Fruit fly (Drosophila melanogaster) whole organism, embryonic: ENCODE results near the gene CG7568.

Source experiments
- Atf6 ChIP-seq: fragments of 200-800 bp; sonication (Bioruptor generic); IDR thresholded peaks from 2 replicates; pipeline ENCODE4 v1.3.6; 2022; ENCODE audit warnings: missing biosample characterization, missing genetic modification characterization
- Bdp1 ChIP-seq: fragments of 200-800 bp; sonication (Bioruptor generic); optimal IDR thresholded peaks from 3 replicates; lab custom pipeline; 2016; ENCODE audit warnings: missing biosample characterization, missing genetic modification characterization
- Bgb ChIP-seq: fragments of 200-800 bp; sonication (Bioruptor generic); IDR thresholded peaks from 2 replicates; pipeline ENCODE4 v1.3.6; 2022; ENCODE audit warnings: missing biosample characterization, missing genetic modification characterization; ENCODE audit not compliant: partially characterized antibody
- CG10979 ChIP-seq: fragments of 200-800 bp; sonication (Bioruptor generic); optimal IDR thresholded peaks from 2 replicates; lab custom pipeline; 2018; ENCODE audit warnings: missing biosample characterization, mild to moderate bottlenecking, missing genetic modification characterization, moderate library complexity
- CG11504 ChIP-seq: fragments of 200-800 bp; sonication (Bioruptor generic); optimal IDR thresholded peaks from 3 replicates; lab custom pipeline; 2019; ENCODE audit warnings: missing biosample characterization, mild to moderate bottlenecking, missing genetic modification characterization, moderate library complexity
- CG11723 ChIP-seq: fragments of 200-800 bp; sonication (Bioruptor generic); optimal IDR thresholded peaks from 2 replicates; lab custom pipeline; 2017; ENCODE audit warnings: missing biosample characterization, mild to moderate bottlenecking, missing genetic modification characterization
- CG13287 ChIP-seq: fragments of 200-800 bp; sonication (Bioruptor generic); IDR thresholded peaks from 2 replicates; pipeline ENCODE4 v1.3.6; 2022; ENCODE audit warnings: missing biosample characterization, missing genetic modification characterization; ENCODE audit not compliant: partially characterized antibody
- CG13775 ChIP-seq: fragments of 200-800 bp; sonication (Bioruptor generic); optimal IDR thresholded peaks from 3 replicates; lab custom pipeline; 2017; ENCODE audit warnings: missing biosample characterization, mild to moderate bottlenecking, missing genetic modification characterization
- CG14014 ChIP-seq: fragments of 200-800 bp; sonication (Bioruptor generic); IDR thresholded peaks from 2 replicates; pipeline ENCODE4 v1.3.6; 2022; ENCODE audit warnings: missing biosample characterization, missing genetic modification characterization
- CG14860 ChIP-seq: fragments of 200-800 bp; sonication (Bioruptor generic); IDR thresholded peaks from 3 replicates; pipeline ENCODE4 v1.3.6; 2022; ENCODE audit warnings: missing biosample characterization, missing genetic modification characterization; ENCODE audit not compliant: partially characterized antibody
- CG15011 ChIP-seq: fragments of 200-800 bp; sonication (Bioruptor generic); optimal IDR thresholded peaks from 3 replicates; lab custom pipeline; 2018; ENCODE audit warnings: missing biosample characterization, mild to moderate bottlenecking, missing genetic modification characterization
- CG1647 ChIP-seq: fragments of 200-800 bp; sonication (Bioruptor generic); optimal IDR thresholded peaks from 3 replicates; lab custom pipeline; 2016; ENCODE audit warnings: missing biosample characterization, missing genetic modification characterization
- CG17612 ChIP-seq: fragments of 200-800 bp; sonication (Bioruptor generic); IDR thresholded peaks from 2 replicates; pipeline ENCODE4 v1.3.6; 2022; ENCODE audit warnings: missing biosample characterization, missing genetic modification characterization
- CG17802 ChIP-seq: fragments of 200-800 bp; sonication (Bioruptor generic); optimal IDR thresholded peaks from 2 replicates; lab custom pipeline; 2018; ENCODE audit warnings: missing biosample characterization, mild to moderate bottlenecking, missing genetic modification characterization, moderate library complexity
- CG17829 ChIP-seq: fragments of 200-800 bp; optimal IDR thresholded peaks from 2 replicates; lab custom pipeline; 2019; ENCODE audit warnings: missing biosample characterization, mild to moderate bottlenecking, missing genetic modification characterization, moderate library complexity
- CG18011 ChIP-seq: fragments of 200-800 bp; sonication (Bioruptor generic); optimal IDR thresholded peaks from 2 replicates; lab custom pipeline; 2017; ENCODE audit warnings: missing biosample characterization, missing genetic modification characterization, mild to moderate bottlenecking, moderate library complexity, missing genotype
- CG2116 ChIP-seq: fragments of 200-800 bp; sonication (Bioruptor generic); optimal IDR thresholded peaks from 3 replicates; lab custom pipeline; 2018; ENCODE audit warnings: missing biosample characterization, mild to moderate bottlenecking, missing genetic modification characterization
- CG2199 ChIP-seq: fragments of 200-800 bp; sonication (Bioruptor generic); IDR thresholded peaks from 3 replicates; pipeline ENCODE4 v1.3.6; 2022; ENCODE audit warnings: missing biosample characterization, missing genetic modification characterization
- CG31224 ChIP-seq: fragments of 200-800 bp; sonication (Bioruptor generic); IDR thresholded peaks from 2 replicates; pipeline ENCODE4 v1.3.6; 2022; ENCODE audit warnings: missing biosample characterization, missing genetic modification characterization
- CG32772 ChIP-seq: fragments of 200-800 bp; sonication (Bioruptor generic); IDR thresholded peaks from 2 replicates; pipeline ENCODE4 v1.3.6; 2022; ENCODE audit warnings: missing biosample characterization, missing genetic modification characterization
- CG33557 ChIP-seq: fragments of 200-800 bp; sonication (Bioruptor generic); optimal IDR thresholded peaks from 2 replicates; lab custom pipeline; 2019; ENCODE audit warnings: missing biosample characterization, mild to moderate bottlenecking, missing genetic modification characterization, moderate library complexity
- CG7357 ChIP-seq: fragments of 200-800 bp; sonication (Bioruptor generic); IDR thresholded peaks from 3 replicates; pipeline ENCODE4 v1.3.6; 2022; ENCODE audit warnings: missing biosample characterization, missing genetic modification characterization
- Chrac-16 ChIP-seq: fragments of 200-800 bp; sonication (Bioruptor generic); optimal IDR thresholded peaks from 3 replicates; lab custom pipeline; 2016; ENCODE audit warnings: missing biosample characterization, missing genetic modification characterization
- D19B ChIP-seq: fragments of 200-800 bp; sonication (Bioruptor generic); optimal IDR thresholded peaks from 2 replicates; lab custom pipeline; 2017; ENCODE audit warnings: missing biosample characterization, mild to moderate bottlenecking, missing genetic modification characterization
- Dfd ChIP-seq, 2 experiments: fragments of >200 bp; optimal IDR thresholded peaks; 2 replicates each; lab custom pipeline; 2017; ENCODE audit warnings: missing biosample characterization in 2 of 2, missing genetic modification characterization in 2 of 2
- Dip2 ChIP-seq: fragments of 200-800 bp; sonication (Bioruptor generic); IDR thresholded peaks from 2 replicates; pipeline ENCODE4 v1.3.6; 2022; ENCODE audit warnings: missing biosample characterization, missing genetic modification characterization
- Drgx ChIP-seq: fragments of 200-800 bp; sonication (Bioruptor generic); IDR thresholded peaks from 2 replicates; pipeline ENCODE4 v1.3.6; 2022; ENCODE audit warnings: missing biosample characterization, missing genetic modification characterization
- Gsc ChIP-seq: fragments of 200-800 bp; sonication (Bioruptor generic); IDR thresholded peaks from 2 replicates; pipeline ENCODE4 v1.3.6; 2022; ENCODE audit warnings: missing biosample characterization, missing genetic modification characterization
- Hand ChIP-seq: fragments of 200-800 bp; sonication (Bioruptor generic); optimal IDR thresholded peaks from 2 replicates; lab custom pipeline; 2017; ENCODE audit warnings: mild to moderate bottlenecking, missing biosample characterization, missing genetic modification reagents, missing genetic modification characterization
- Hmx ChIP-seq: fragments of 200-800 bp; sonication (Bioruptor generic); optimal IDR thresholded peaks from 2 replicates; lab custom pipeline; 2016; ENCODE audit warnings: missing biosample characterization, missing genetic modification characterization
- Hsf ChIP-seq: fragments of 200-800 bp; sonication (Bioruptor generic); optimal IDR thresholded peaks from 3 replicates; lab custom pipeline; 2016; ENCODE audit warnings: missing biosample characterization, missing genetic modification characterization
- Lim3 ChIP-seq: fragments of 200-800 bp; sonication (Bioruptor generic); IDR thresholded peaks from 2 replicates; pipeline ENCODE4 v1.3.6; 2022; ENCODE audit warnings: missing biosample characterization, missing genetic modification characterization
- Neu2 ChIP-seq: fragments of 200-800 bp; sonication (Bioruptor generic); optimal IDR thresholded peaks from 3 replicates; lab custom pipeline; 2016; ENCODE audit warnings: missing biosample characterization, missing genetic modification characterization, borderline replicate concordance
- PHDP ChIP-seq: fragments of 200-800 bp; sonication (Bioruptor generic); optimal IDR thresholded peaks from 3 replicates; lab custom pipeline; 2018; ENCODE audit warnings: missing biosample characterization, mild to moderate bottlenecking, missing genetic modification characterization, moderate library complexity
- Poxn ChIP-seq: fragments of 200-800 bp; sonication (Bioruptor generic); IDR thresholded peaks from 2 replicates; pipeline ENCODE4 v1.3.6; 2022; ENCODE audit warnings: missing biosample characterization, missing genetic modification characterization
- Trl ChIP-seq, 3 experiments: fragments of >200 bp in 2 of 3; fragments of 200-800 bp in 1 of 3; sonication (Bioruptor generic) in 1 of 3; optimal IDR thresholded peaks; 2 replicates in 1 of 3; 3 replicates in 2 of 3; lab custom pipeline; 2016 to 2017; ENCODE audit warnings: missing biosample characterization in 1 of 3, missing genetic modification characterization in 1 of 3
- Vsx1 ChIP-seq: fragments of 200-800 bp; sonication (Bioruptor generic); optimal IDR thresholded peaks from 2 replicates; lab custom pipeline; 2017; ENCODE audit warnings: missing biosample characterization, mild to moderate bottlenecking, missing genetic modification characterization, missing genetic modification reagents
- ab ChIP-seq: fragments of 200-800 bp; sonication (Bioruptor generic); optimal IDR thresholded peaks from 2 replicates; lab custom pipeline; 2016; ENCODE audit warnings: missing biosample characterization, missing genetic modification characterization
- bowl ChIP-seq: fragments of 200-800 bp; sonication (Bioruptor generic); IDR thresholded peaks from 2 replicates; pipeline ENCODE4 v1.3.6; 2022; ENCODE audit warnings: missing biosample characterization, missing genetic modification characterization
- br ChIP-seq: fragments of >200 bp; optimal IDR thresholded peaks from 2 replicates; lab custom pipeline; 2017
- cas ChIP-seq: fragments of 200-800 bp; sonication (Bioruptor generic); IDR thresholded peaks from 2 replicates; pipeline ENCODE4 v1.3.6; 2022; ENCODE audit warnings: missing biosample characterization, missing genetic modification characterization
- chif ChIP-seq, 2 experiments: fragments of 200-800 bp; sonication (Bioruptor generic); optimal IDR thresholded peaks; 3 replicates each; lab custom pipeline; 2016; ENCODE audit warnings: missing biosample characterization in 2 of 2, missing genetic modification characterization in 2 of 2
- dm ChIP-seq: fragments of 200-800 bp; sonication (Bioruptor generic); optimal IDR thresholded peaks from 3 replicates; lab custom pipeline; 2016; ENCODE audit warnings: missing biosample characterization, missing genetic modification characterization
- gem ChIP-seq: fragments of 200-800 bp; sonication (Bioruptor generic); optimal IDR thresholded peaks from 2 replicates; lab custom pipeline; 2019; ENCODE audit warnings: missing biosample characterization, mild to moderate bottlenecking, missing genetic modification characterization, moderate library complexity
- hth ChIP-seq: fragments of >200 bp; optimal IDR thresholded peaks from 2 replicates; lab custom pipeline; 2017; ENCODE audit warnings: inconsistent platforms
- org-1 ChIP-seq: fragments of 200-800 bp; sonication (Bioruptor generic); optimal IDR thresholded peaks from 2 replicates; lab custom pipeline; 2017; ENCODE audit warnings: missing biosample characterization, missing genetic modification characterization
- sqz ChIP-seq: fragments of 200-800 bp; sonication (Bioruptor generic); optimal IDR thresholded peaks from 3 replicates; lab custom pipeline; 2018; ENCODE audit warnings: missing biosample characterization, mild to moderate bottlenecking, missing genetic modification characterization
- sr ChIP-seq: fragments of 200-800 bp; sonication (Bioruptor generic); IDR thresholded peaks from 3 replicates; pipeline ENCODE4 v1.3.6; 2022; ENCODE audit warnings: missing biosample characterization, missing genetic modification characterization
- tio ChIP-seq: fragments of 200-800 bp; sonication (Bioruptor generic); optimal IDR thresholded peaks from 2 replicates; lab custom pipeline; 2017; ENCODE audit warnings: missing biosample characterization, missing genetic modification characterization, inconsistent platforms
- twi ChIP-seq: fragments of 200-800 bp; optimal IDR thresholded peaks from 2 replicates; lab custom pipeline; 2019; ENCODE audit warnings: missing biosample characterization, mild to moderate bottlenecking, missing genetic modification characterization, moderate library complexity
- unc-4 ChIP-seq: fragments of 200-800 bp; sonication (Bioruptor generic); IDR thresholded peaks from 2 replicates; pipeline ENCODE4 v1.3.6; 2022; ENCODE audit warnings: missing biosample characterization, missing genetic modification characterization; ENCODE audit not compliant: partially characterized antibody
- wdn ChIP-seq: fragments of 200-800 bp; sonication (Bioruptor generic); IDR thresholded peaks from 2 replicates; pipeline ENCODE4 v1.3.6; 2022; ENCODE audit warnings: missing biosample characterization, missing genetic modification characterization

Gene CG7568

DNA sequence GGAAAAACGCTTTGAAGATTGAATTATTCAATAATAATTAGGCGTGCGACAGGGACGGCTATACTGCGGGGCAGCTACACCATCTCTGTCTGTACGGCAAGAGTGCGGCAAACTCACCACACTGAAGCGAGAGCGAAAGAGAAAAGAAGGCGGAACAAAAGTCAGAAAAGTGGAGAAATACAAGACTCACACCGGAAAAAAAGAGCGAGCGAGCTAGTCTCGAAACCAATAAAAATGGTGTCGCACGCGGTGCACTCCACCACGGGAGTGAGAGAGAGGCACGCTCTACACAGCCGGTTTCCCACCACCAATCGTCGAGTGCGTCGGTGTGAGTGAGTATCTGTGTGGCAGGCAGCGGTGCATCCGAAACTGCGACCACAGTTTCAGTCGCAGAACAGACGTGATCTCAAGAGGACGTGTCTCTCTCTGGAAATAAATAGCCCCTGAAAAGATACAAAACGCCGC, 44.6 kb downstream of the CG7568 start, which contains the start of gene Dr (continued):
- TF ChIP-seq D19B (GFP tag; lab: Kevin White, UChicago) (no peak), Atf6 (no peak), CG7357 (GFP tag; lab: Robert Waterston, UW) (no peak), chif (GFP tag; optimal IDR thresholded peaks at IDR 0.05; lab: Kevin White, UChicago) (peak in 1 of 2 experiments; percentile 21), org-1 (GFP tag; lab: Kevin White, UChicago) (no peak), CG33557 (GFP tag; lab: Kevin White, UChicago) (no peak), wdn (GFP tag; lab: Robert Waterston, UW) (no peak), CG18011 (GFP tag; lab: Kevin White, UChicago) (no peak), twi (tag; lab: Kevin White, UChicago) (peak; percentile 36), CG17802 (no peak), Drgx (GFP tag; lab: Robert Waterston, UW) (peak; percentile 25; the same call in 1 of the 2 replicates), Lim3 (GFP tag; lab: Robert Waterston, UW) (no peak), Chrac-16 (GFP tag; lab: Kevin White, UChicago) (no peak), hth (lab: Kevin White, UChicago) (no peak), br (no peak), Poxn (no peak), PHDP (no peak), unc-4 (no peak), CG14860 (no peak), Dip2 (GFP tag; lab: Robert Waterston, UW) (no peak), CG13775 (GFP tag; lab: Kevin White, UChicago) (no peak), CG1647 (no peak), CG17612 (no peak), bowl (GFP tag; lab: Robert Waterston, UW) (no peak), Hmx (GFP tag; lab: Kevin White, UChicago) (no peak), CG14014 (GFP tag; lab: Robert Waterston, UW) (no peak), CG31224 (GFP tag; lab: Robert Waterston, UW) (no peak), sr (no peak), ab (GFP tag; lab: Kevin White, UChicago) (no peak), Dfd (GFP tag; optimal IDR thresholded peaks at IDR 0.05; lab: Kevin White, UChicago) (no peak), Bgb (GFP tag; lab: Robert Waterston, UW) (peak; percentile 54; the same call in 1 of the 2 replicates), Hand (GFP tag; lab: Kevin White, UChicago) (no peak), tio (GFP tag; lab: Kevin White, UChicago) (no peak), dm (GFP tag; lab: Kevin White, UChicago) (peak; percentile 3), CG10979 (no peak), gem (tag; lab: Kevin White, UChicago) (no peak), CG32772 (GFP tag; lab: Robert Waterston, UW) (no peak), Bdp1 (GFP tag; lab: Kevin White, UChicago) (no peak), Gsc (GFP tag; lab: Robert Waterston, UW) (no peak), CG13287 (GFP tag; lab: Robert Waterston, UW) (peak; percentile 40; the same call in 1 of the 2 replicates), CG2199 (GFP tag; lab: Robert Waterston, UW) (no peak), Hsf (no peak), CG17829 (tag; lab: Kevin White, UChicago) (peak; percentile 46), Vsx1 (no peak), CG15011 (no peak), CG2116 (GFP tag; lab: Kevin White, UChicago) (peak; percentile 31), CG11723 (GFP tag; lab: Kevin White, UChicago) (no peak), CG11504 (tag; lab: Kevin White, UChicago) (no peak), Neu2 (no peak), sqz (GFP tag; lab: Kevin White, UChicago) (peak; percentile 52), cas (GFP tag; lab: Robert Waterston, UW) (no peak), Trl (optimal IDR thresholded peaks at IDR 0.05; lab: Kevin White, UChicago) (peak; percentile 64 to 66), Trl (GFP tag; optimal IDR thresholded peaks at IDR 0.05; lab: Kevin White, UChicago) (no peak)
